Fruit fly (Drosophila melanogaster) whole organism, embryonic: ENCODE measurements around the gene CG11999.

ENCODE experiments used
- C15 ChIP-seq: fragments of 200-800 bp; sonication (Bioruptor generic); IDR thresholded peaks from 3 replicates; pipeline ENCODE4 v1.3.6; 2022; ENCODE audit warnings: missing biosample characterization, missing genetic modification characterization
- CG10321 ChIP-seq: fragments of 200-800 bp; sonication (Bioruptor generic); IDR thresholded peaks from 2 replicates; pipeline ENCODE4 v1.3.6; 2022; ENCODE audit warnings: missing biosample characterization, missing genetic modification characterization
- CG11695 ChIP-seq: fragments of 200-800 bp; sonication (Bioruptor generic); IDR thresholded peaks from 3 replicates; pipeline ENCODE4 v1.3.6; 2022; ENCODE audit warnings: missing biosample characterization, missing genetic modification characterization
- CG11696 ChIP-seq: fragments of 200-800 bp; sonication (Bioruptor generic); IDR thresholded peaks from 2 replicates; pipeline ENCODE4 v1.3.6; 2022; ENCODE audit warnings: missing biosample characterization, missing genetic modification characterization
- CG12071 ChIP-seq: fragments of 200-800 bp; sonication (Bioruptor generic); optimal IDR thresholded peaks from 3 replicates; lab custom pipeline; 2018; ENCODE audit warnings: missing biosample characterization, mild to moderate bottlenecking, missing genetic modification characterization
- CG12104 ChIP-seq: fragments of 200-800 bp; sonication (Bioruptor generic); optimal IDR thresholded peaks from 3 replicates; lab custom pipeline; 2016; ENCODE audit warnings: missing biosample characterization, missing genetic modification characterization
- CG15011 ChIP-seq: fragments of 200-800 bp; sonication (Bioruptor generic); optimal IDR thresholded peaks from 3 replicates; lab custom pipeline; 2018; ENCODE audit warnings: missing biosample characterization, mild to moderate bottlenecking, missing genetic modification characterization
- CG17568 ChIP-seq: fragments of 200-800 bp; sonication (Bioruptor generic); optimal IDR thresholded peaks from 2 replicates; lab custom pipeline; 2018; ENCODE audit warnings: missing biosample characterization, mild to moderate bottlenecking, missing genetic modification characterization, moderate library complexity
- CG17612 ChIP-seq: fragments of 200-800 bp; sonication (Bioruptor generic); IDR thresholded peaks from 2 replicates; pipeline ENCODE4 v1.3.6; 2022; ENCODE audit warnings: missing biosample characterization, missing genetic modification characterization
- CG1832 ChIP-seq: fragments of 200-800 bp; sonication (Bioruptor generic); optimal IDR thresholded peaks from 2 replicates; lab custom pipeline; 2017; ENCODE audit warnings: missing biosample characterization, mild to moderate bottlenecking, missing genetic modification characterization, inconsistent platforms
- CG18476 ChIP-seq: fragments of 200-800 bp; sonication (Bioruptor generic); optimal IDR thresholded peaks from 2 replicates; lab custom pipeline; 2016; ENCODE audit warnings: missing biosample characterization, mild to moderate bottlenecking, missing genetic modification characterization
- CG2120 ChIP-seq: fragments of 200-800 bp; sonication (Bioruptor generic); optimal IDR thresholded peaks from 3 replicates; lab custom pipeline; 2016; ENCODE audit warnings: missing biosample characterization, missing genetic modification characterization
- CG30431 ChIP-seq: fragments of 200-800 bp; sonication (Bioruptor generic); optimal IDR thresholded peaks from 2 replicates; lab custom pipeline; 2017; ENCODE audit warnings: missing biosample characterization, missing genetic modification characterization
- CG32532 ChIP-seq: fragments of 200-800 bp; sonication (Bioruptor generic); IDR thresholded peaks from 2 replicates; pipeline ENCODE4 v1.3.6; 2022; ENCODE audit warnings: missing biosample characterization, missing genetic modification characterization
- CG34376 ChIP-seq: fragments of 200-800 bp; sonication (Bioruptor generic); optimal IDR thresholded peaks from 2 replicates; lab custom pipeline; 2018; ENCODE audit warnings: missing biosample characterization, mild to moderate bottlenecking, missing genetic modification characterization
- CG7271 ChIP-seq: fragments of 200-800 bp; sonication (Bioruptor generic); optimal IDR thresholded peaks from 2 replicates; lab custom pipeline; 2018; ENCODE audit warnings: missing biosample characterization, mild to moderate bottlenecking, missing genetic modification characterization, moderate library complexity
- CG7357 ChIP-seq: fragments of 200-800 bp; sonication (Bioruptor generic); IDR thresholded peaks from 3 replicates; pipeline ENCODE4 v1.3.6; 2022; ENCODE audit warnings: missing biosample characterization, missing genetic modification characterization
- CG7372 ChIP-seq: fragments of 200-800 bp; sonication (Bioruptor generic); IDR thresholded peaks from 2 replicates; pipeline ENCODE4 v1.3.6; 2022; ENCODE audit warnings: missing biosample characterization, missing genetic modification characterization
- D ChIP-seq, 2 experiments: fragments of 200-800 bp in 1 of 2; fragments of >200 bp in 1 of 2; sonication (Bioruptor generic) in 1 of 2; optimal IDR thresholded peaks; 2 replicates in 1 of 2; 3 replicates in 1 of 2; lab custom pipeline; 2017; ENCODE audit warnings: mild to moderate bottlenecking in 1 of 2, missing biosample characterization in 1 of 2, missing genetic modification characterization in 1 of 2, missing genetic modification reagents in 1 of 2
- Deaf1 ChIP-seq: fragments of 200-800 bp; optimal IDR thresholded peaks from 3 replicates; lab custom pipeline; 2019; ENCODE audit warnings: missing biosample characterization, mild to moderate bottlenecking, missing genetic modification characterization, moderate library complexity
- Dfd ChIP-seq, 2 experiments: fragments of >200 bp; optimal IDR thresholded peaks; 2 replicates each; lab custom pipeline; 2017; ENCODE audit warnings: missing biosample characterization in 2 of 2, missing genetic modification characterization in 2 of 2
- E2f1 ChIP-seq: fragments of 200-800 bp; sonication (Bioruptor generic); IDR thresholded peaks from 2 replicates; pipeline ENCODE4 v1.3.6; 2022; ENCODE audit warnings: missing biosample characterization, missing genetic modification characterization
- Fer3 ChIP-seq: fragments of 200-800 bp; sonication (Bioruptor generic); optimal IDR thresholded peaks from 2 replicates; lab custom pipeline; 2018; ENCODE audit warnings: missing biosample characterization, mild to moderate bottlenecking, missing genetic modification characterization, moderate library complexity
- NC2α ChIP-seq: fragments of 200-800 bp; sonication (Bioruptor generic); optimal IDR thresholded peaks from 2 replicates; lab custom pipeline; 2016; ENCODE audit warnings: missing biosample characterization, missing genetic modification characterization
- Opbp ChIP-seq: fragments of 200-800 bp; sonication (Bioruptor generic); IDR thresholded peaks from 3 replicates; pipeline ENCODE4 v1.3.6; 2022; ENCODE audit warnings: missing biosample characterization, missing genetic modification characterization; ENCODE audit not compliant: partially characterized antibody
- Vsx1 ChIP-seq: fragments of 200-800 bp; sonication (Bioruptor generic); optimal IDR thresholded peaks from 2 replicates; lab custom pipeline; 2017; ENCODE audit warnings: missing biosample characterization, mild to moderate bottlenecking, missing genetic modification characterization, missing genetic modification reagents
- Xbp1 ChIP-seq: fragments of 200-800 bp; sonication (Bioruptor generic); optimal IDR thresholded peaks from 3 replicates; lab custom pipeline; 2016; ENCODE audit warnings: missing biosample characterization, mild to moderate bottlenecking, missing genetic modification characterization
- ac ChIP-seq: fragments of 200-800 bp; sonication (Bioruptor generic); optimal IDR thresholded peaks from 3 replicates; lab custom pipeline; 2017; ENCODE audit warnings: missing biosample characterization, mild to moderate bottlenecking, missing genetic modification characterization
- al ChIP-seq: fragments of 200-800 bp; sonication (Bioruptor generic); IDR thresholded peaks from 2 replicates; pipeline ENCODE4 v1.3.6; 2022; ENCODE audit warnings: missing biosample characterization, missing genetic modification characterization
- bbx ChIP-seq: fragments of 200-800 bp; sonication (Bioruptor generic); IDR thresholded peaks from 2 replicates; pipeline ENCODE4 v1.3.6; 2022; ENCODE audit warnings: missing biosample characterization, missing genetic modification characterization; ENCODE audit not compliant: partially characterized antibody
- dm ChIP-seq: fragments of 200-800 bp; sonication (Bioruptor generic); optimal IDR thresholded peaks from 3 replicates; lab custom pipeline; 2016; ENCODE audit warnings: missing biosample characterization, missing genetic modification characterization
- dmrt11E ChIP-seq: fragments of 200-800 bp; sonication (Bioruptor generic); optimal IDR thresholded peaks from 3 replicates; lab custom pipeline; 2018; ENCODE audit warnings: missing biosample characterization, mild to moderate bottlenecking, missing genetic modification characterization, moderate library complexity
- en ChIP-seq: fragments of 200-800 bp; sonication (Bioruptor generic); optimal IDR thresholded peaks from 2 replicates; lab custom pipeline; 2016; ENCODE audit warnings: missing biosample characterization, missing genetic modification characterization
- exex ChIP-seq: fragments of 200-800 bp; sonication (Bioruptor generic); optimal IDR thresholded peaks from 4 replicates; lab custom pipeline; 2018; ENCODE audit warnings: missing biosample characterization, mild to moderate bottlenecking, missing genetic modification characterization, moderate library complexity
- fd102C ChIP-seq: fragments of 200-800 bp; sonication (Bioruptor generic); optimal IDR thresholded peaks from 2 replicates; lab custom pipeline; 2018; ENCODE audit warnings: missing biosample characterization, mild to moderate bottlenecking, missing genetic modification characterization, moderate library complexity
- gce ChIP-seq: fragments of 200-800 bp; sonication (Bioruptor generic); IDR thresholded peaks from 3 replicates; pipeline ENCODE4 v1.3.6; 2022; ENCODE audit warnings: missing biosample characterization, missing genetic modification characterization
- gro ChIP-seq: fragments of 200-800 bp; sonication (Bioruptor generic); optimal IDR thresholded peaks from 2 replicates; lab custom pipeline; 2016; ENCODE audit warnings: missing biosample characterization, missing genetic modification characterization
- jumu ChIP-seq: fragments of 200-800 bp; sonication (Bioruptor generic); optimal IDR thresholded peaks from 3 replicates; lab custom pipeline; 2016; ENCODE audit warnings: missing biosample characterization, missing genetic modification characterization
- lov ChIP-seq, 2 experiments: fragments of 200-800 bp in 1 of 2; fragments of >200 bp in 1 of 2; sonication (Bioruptor generic) in 1 of 2; IDR thresholded peaks in 1 of 2; optimal IDR thresholded peaks in 1 of 2; 2 replicates in 1 of 2; 3 replicates in 1 of 2; pipeline versions ENCODE4 v1.3.6 to Lab custom; 2017 to 2022; ENCODE audit warnings: missing biosample characterization in 1 of 2, missing genetic modification characterization in 1 of 2
- nom ChIP-seq: fragments of 200-800 bp; sonication (Bioruptor generic); optimal IDR thresholded peaks from 2 replicates; lab custom pipeline; 2017; ENCODE audit warnings: missing biosample characterization, missing genetic modification characterization, mild to moderate bottlenecking, moderate library complexity, missing genetic modification reagents
- sens ChIP-seq: fragments of 200-800 bp; sonication (Bioruptor generic); peaks from one replicate; lab custom pipeline; 2016; ENCODE audit warnings: missing biosample characterization, missing genetic modification characterization
- sim ChIP-seq: fragments of 200-800 bp; sonication (Bioruptor generic); IDR thresholded peaks from 2 replicates; pipeline ENCODE4 v1.3.6; 2022; ENCODE audit warnings: missing biosample characterization, missing genetic modification characterization
- sisA ChIP-seq: fragments of 200-800 bp; sonication (Bioruptor generic); IDR thresholded peaks from 2 replicates; pipeline ENCODE4 v1.3.6; 2022; ENCODE audit warnings: missing biosample characterization, missing genetic modification characterization
- stc ChIP-seq: fragments of 200-800 bp; sonication (Bioruptor generic); IDR thresholded peaks from 2 replicates; pipeline ENCODE4 v1.3.6; 2022; ENCODE audit warnings: missing biosample characterization, missing genetic modification characterization
- stwl ChIP-seq: fragments of 200-800 bp; sonication (Bioruptor generic); optimal IDR thresholded peaks from 3 replicates; lab custom pipeline; 2018; ENCODE audit warnings: missing biosample characterization, mild to moderate bottlenecking, missing genetic modification characterization, moderate library complexity
- tgo ChIP-seq: fragments of 200-800 bp; sonication (Bioruptor generic); IDR thresholded peaks from 3 replicates; pipeline ENCODE4 v1.3.6; 2022; ENCODE audit warnings: missing biosample characterization, missing genetic modification characterization
- tio ChIP-seq: fragments of 200-800 bp; sonication (Bioruptor generic); optimal IDR thresholded peaks from 2 replicates; lab custom pipeline; 2017; ENCODE audit warnings: missing biosample characterization, missing genetic modification characterization, inconsistent platforms
- vvl ChIP-seq: fragments of 200-800 bp; sonication (Bioruptor generic); IDR thresholded peaks from 2 replicates; pipeline ENCODE4 v1.3.6; 2022; ENCODE audit warnings: missing biosample characterization, missing genetic modification characterization
- wor ChIP-seq: fragments of 200-800 bp; sonication (Bioruptor generic); IDR thresholded peaks from 2 replicates; pipeline ENCODE4 v1.3.6; 2022; ENCODE audit warnings: missing biosample characterization, missing genetic modification characterization
- z ChIP-seq: fragments of 200-800 bp; sonication (Bioruptor generic); IDR thresholded peaks from 3 replicates; pipeline ENCODE4 v1.3.6; 2022; ENCODE audit warnings: missing biosample characterization, missing genetic modification characterization

The CG11999 gene

DNA sequence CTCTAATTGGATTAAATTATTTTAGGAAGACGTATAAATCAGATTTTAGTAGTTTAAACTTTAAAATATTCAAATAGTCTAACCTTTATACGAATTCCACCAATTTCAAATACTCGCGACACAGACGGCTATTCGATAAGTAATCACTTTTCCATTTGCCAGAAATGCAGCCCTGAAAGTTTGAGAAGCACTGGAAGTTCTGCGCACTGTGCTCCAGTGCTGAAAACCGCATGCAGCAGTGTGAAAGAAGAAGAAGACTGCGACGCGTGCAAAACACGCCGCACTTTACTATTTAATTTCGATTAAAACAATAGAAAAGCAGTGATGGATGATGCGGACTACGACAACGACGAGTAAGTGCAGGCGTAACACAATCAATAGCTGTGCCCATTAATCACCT, 17.0 kb upstream of the CG11999 start, which contains the start of gene Polr2F:
Gene Polr2F (plus strand): TSS at position 233 of the 400 bp plus-strand sequence.
- TF ChIP-seq Fer3 (tag; lab: Kevin White, UChicago) (peak; percentile 77), en (GFP tag; lab: Kevin White, UChicago) (peak; percentile 49), wor (GFP tag; lab: Robert Waterston, UW) (no peak), dm (GFP tag; lab: Kevin White, UChicago) (peak; percentile 99), D (optimal IDR thresholded peaks at IDR 0.05; lab: Kevin White, UChicago) (no peak), D (GFP tag; optimal IDR thresholded peaks at IDR 0.05; lab: Kevin White, UChicago) (peak; percentile 44), bbx (GFP tag; lab: Robert Waterston, UW) (peak; percentile 66), exex (tag; lab: Kevin White, UChicago) (peak; percentile 45), CG30431 (GFP tag; lab: Kevin White, UChicago) (peak; percentile 70), E2f1 (GFP tag; lab: Robert Waterston, UW) (peak; percentile 60), CG34376 (GFP tag; lab: Kevin White, UChicago) (peak; percentile 81), Deaf1 (tag; lab: Kevin White, UChicago) (peak; percentile 15), Vsx1 (no peak), CG10321 (GFP tag; lab: Robert Waterston, UW) (peak; percentile 43; the same call in 1 of the 2 replicates), ac (GFP tag; lab: Kevin White, UChicago) (no peak), fd102C (GFP tag; lab: Kevin White, UChicago) (peak; percentile 9), nom (GFP tag; lab: Kevin White, UChicago) (peak; percentile 54), CG7271 (tag; lab: Kevin White, UChicago) (no peak), CG11696 (GFP tag; lab: Robert Waterston, UW) (no peak), C15 (GFP tag; lab: Robert Waterston, UW) (peak; percentile 61; the same call in 1 of the 3 replicates), CG17568 (GFP tag; lab: Kevin White, UChicago) (no peak), CG32532 (peak; percentile 87), sens (GFP tag; lab: Kevin White, UChicago) (peak; percentile 96), vvl (GFP tag; lab: Robert Waterston, UW) (peak; percentile 87), CG11695 (GFP tag; lab: Robert Waterston, UW) (peak; percentile 19; the same call in 1 of the 3 replicates), sim (GFP tag; lab: Robert Waterston, UW) (no peak), lov (optimal IDR thresholded peaks at IDR 0.05; lab: Kevin White, UChicago) (no peak), lov (GFP tag; IDR thresholded peaks at IDR 0.05; lab: Robert Waterston, UW) (0 out of 3 replicates have a peak, but pooled peaks have one; percentile 55), Opbp (GFP tag; lab: Robert Waterston, UW) (peak; percentile 80), jumu (GFP tag; lab: Kevin White, UChicago) (peak; percentile 94), CG15011 (GFP tag; lab: Kevin White, UChicago) (no peak), dmrt11E (tag; lab: Kevin White, UChicago) (peak; percentile 65), stc (GFP tag; lab: Robert Waterston, UW) (no peak), tio (GFP tag; lab: Kevin White, UChicago) (no peak), CG2120 (GFP tag; lab: Kevin White, UChicago) (peak; percentile 97), tgo (GFP tag; lab: Robert Waterston, UW) (peak; percentile 67; the same call in 2 of the 3 replicates), CG18476 (GFP tag; lab: Kevin White, UChicago) (peak; percentile 49), gro (GFP tag; lab: Kevin White, UChicago) (peak; percentile 96), CG12071 (GFP tag; lab: Kevin White, UChicago) (peak; percentile 54), CG1832 (no peak), CG12104 (GFP tag; lab: Kevin White, UChicago) (peak; percentile 40), al (GFP tag; lab: Robert Waterston, UW) (peak; percentile 65), Xbp1 (GFP tag; lab: Kevin White, UChicago) (peak; percentile 93), Dfd (GFP tag; optimal IDR thresholded peaks at IDR 0.05; lab: Kevin White, UChicago) (no peak), gce (GFP tag; lab: Robert Waterston, UW) (no peak), stwl (tag; lab: Kevin White, UChicago) (peak; percentile 94), CG7372 (peak; percentile 61; the same call in 1 of the 2 replicates), sisA (GFP tag; lab: Robert Waterston, UW) (peak; percentile 87), CG17612 (GFP tag; lab: Robert Waterston, UW) (peak; percentile 59), NC2α (GFP tag; lab: Kevin White, UChicago) (peak; percentile 64), CG7357 (GFP tag; lab: Robert Waterston, UW) (no peak), z (GFP tag; lab: Robert Waterston, UW) (no peak)
